Worm (Caenorhabditis elegans): ENCODE data around the gene W03C9.5.

Gene W03C9.5

DNA sequence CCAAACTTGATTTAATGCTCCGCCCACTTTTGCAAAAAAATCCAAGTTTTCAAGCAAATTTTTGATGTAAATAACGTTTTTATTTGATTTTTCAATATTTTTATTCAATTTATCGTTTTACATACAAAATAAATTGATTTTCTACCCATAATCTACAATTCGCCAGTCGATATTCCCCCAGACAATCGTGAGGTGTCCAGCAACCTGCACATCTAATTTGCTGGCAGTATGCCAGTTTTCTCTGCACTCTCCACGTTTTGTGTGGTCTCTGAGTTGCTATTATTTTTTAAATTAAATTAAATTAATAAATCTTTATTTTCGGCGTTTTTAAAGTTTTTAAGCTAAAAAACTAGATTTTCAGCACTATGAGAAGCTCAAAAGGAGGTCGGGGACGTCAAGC lies 12.8 kb upstream of the W03C9.5 start (continued):
- TF ChIP-seq mdt-29 (GFP tag; IDR thresholded peaks at IDR 0.05) (peak; percentile 91), F49E8.2 (tag; optimal IDR thresholded peaks at IDR 0.05; ENCODE audit: borderline replicate concordance) (peak; percentile 42), zfp-2 (tag; optimal IDR thresholded peaks at IDR 0.05) (peak; percentile 95), fkh-10 (GFP tag; optimal IDR thresholded peaks at IDR 0.05) (peak; percentile 92), ces-1 (GFP tag; optimal IDR thresholded peaks at IDR 0.05) (peak; percentile 83), unc-62 (GFP tag; optimal IDR thresholded peaks at IDR 0.05 in 1 of 2) (peak in 1 of 2 experiments; percentile 3), unc-62 (tag; optimal IDR thresholded peaks at IDR 0.05) (no peak), hlh-30 (tag; optimal IDR thresholded peaks at IDR 0.05; ENCODE audit: insufficient read depth) (peak; percentile 72), ZK337.2 (GFP tag; IDR thresholded peaks at IDR 0.05) (peak; percentile 83; the same call in 1 of the 2 replicates), hlh-11 (tag; optimal IDR thresholded peaks at IDR 0.05) (peak; percentile 91), pha-4 (GFP tag; IDR thresholded peaks at IDR 0.05) (peak; percentile 80; the same call in 1 of the 2 replicates), pha-4 (tag; optimal IDR thresholded peaks at IDR 0.05) (peak; percentile 79), nhr-25 (tag; optimal IDR thresholded peaks at IDR 0.05; ENCODE audit: borderline replicate concordance, insufficient read depth) (peak; percentile 30), T26A8.4 (GFP tag; IDR thresholded peaks at IDR 0.05) (no peak), ztf-11 (tag; optimal IDR thresholded peaks at IDR 0.05) (no peak), rbr-2 (tag; optimal IDR thresholded peaks at IDR 0.05) (peak; percentile 90)

- no peak for TF ChIP-seq dpl-1 (GFP tag; optimal IDR thresholded peaks at IDR 0.05)
- 0 out of 2 replicates have a peak, but pooled peaks have one; percentile 16 for TF ChIP-seq snpc-1.2 (GFP tag; IDR thresholded peaks at IDR 0.05)
- no peak for TF ChIP-seq lim-7 (GFP tag; IDR thresholded peaks at IDR 0.05)
- no peak for TF ChIP-seq spr-1 (tag; optimal IDR thresholded peaks at IDR 0.05)
- no peak for TF ChIP-seq F49E8.2 (tag; optimal IDR thresholded peaks at IDR 0.05; ENCODE audit: borderline replicate concordance)
- no peak for TF ChIP-seq tra-1 (GFP tag; IDR thresholded peaks at IDR 0.05)
- TF ChIP-seq aly-2 (tag; optimal IDR thresholded peaks at IDR 0.05), result no peak
- TF ChIP-seq Y75B8A.6 (GFP tag; IDR thresholded peaks at IDR 0.05), result no peak
- peak; percentile 7; the same call in 1 of the 2 replicates for TF ChIP-seq dmd-6 (GFP tag; IDR thresholded peaks at IDR 0.05)
- TF ChIP-seq Y5F2A.4 (GFP tag; optimal IDR thresholded peaks at IDR 0.05), result no peak
- TF ChIP-seq T20F7.1 (GFP tag; optimal IDR thresholded peaks at IDR 0.05), result no peak
- no peak for TF ChIP-seq lin-39 (tag; optimal IDR thresholded peaks at IDR 0.05)
- no peak for TF ChIP-seq daf-16 (GFP tag; optimal IDR thresholded peaks at IDR 0.05)
- TF ChIP-seq daf-16 (tag; optimal IDR thresholded peaks at IDR 0.05), result no peak
- peak; percentile 59 for TF ChIP-seq mes-2 (tag; optimal IDR thresholded peaks at IDR 0.05; ENCODE audit: poor library complexity, severe bottlenecking)
- no peak for TF ChIP-seq D1046.2 (GFP tag; IDR thresholded peaks at IDR 0.05)
- TF ChIP-seq aha-1 (tag), result peak; percentile 96
- TF ChIP-seq arid-1 (GFP tag; conservative IDR thresholded peaks at IDR 0.05), result 0 out of 2 replicates have a peak, but pooled peaks have one; percentile 14
- no peak for TF ChIP-seq ceh-20 (GFP tag; IDR thresholded peaks at IDR 0.05)
- no peak for TF ChIP-seq nhr-111 (GFP tag; optimal IDR thresholded peaks at IDR 0.05)
- no peak for TF ChIP-seq snpc-4 (tag; optimal IDR thresholded peaks at IDR 0.05)
- TF ChIP-seq unc-62 (GFP tag; optimal IDR thresholded peaks at IDR 0.05 in 1 of 2), result no peak
- TF ChIP-seq unc-62 (tag; optimal IDR thresholded peaks at IDR 0.05), result no peak
- peak; percentile 5 for TF ChIP-seq jun-1 (tag; optimal IDR thresholded peaks at IDR 0.05)
- no peak for TF ChIP-seq nhr-237 (tag; optimal IDR thresholded peaks at IDR 0.05)
- no peak for TF ChIP-seq zfp-2 (tag; optimal IDR thresholded peaks at IDR 0.05)
- TF ChIP-seq Y105C5A.15 (GFP tag; IDR thresholded peaks at IDR 0.05), result no peak
- TF ChIP-seq nhr-41 (GFP tag; IDR thresholded peaks at IDR 0.05), result no peak
- no peak for TF ChIP-seq daf-8 (GFP tag; IDR thresholded peaks at IDR 0.05)
- TF ChIP-seq saeg-2 (GFP tag; IDR thresholded peaks at IDR 0.05), result no peak
Observed at ce11 chrII:11979449-11980095, 12.2 kb upstream of the W03C9.5 start, which contains the start of the genes ash-2 and Y17G7B.20. ash-2 (plus strand) TSS chrII:11979838. Y17G7B.20 (minus strand) TSS chrII:11979844.

Measured in whole organism, L4 larva.